Fruit fly (Drosophila melanogaster) whole organism, pupa: Measurements from ENCODE around the gene HDAC4.

Experiments
- CG10348 ChIP-seq: fragments of 200-800 bp; sonication (Bioruptor generic); IDR thresholded peaks from 2 replicates; pipeline ENCODE4 v1.3.6; 2022; ENCODE audit warnings: missing biosample characterization, missing genetic modification characterization
- CG12605 ChIP-seq: fragments of 200-800 bp; sonication (Bioruptor generic); IDR thresholded peaks from 2 replicates; pipeline ENCODE4 v1.3.6; 2022; ENCODE audit warnings: missing biosample characterization, missing genetic modification characterization
- CG13204 ChIP-seq: fragments of 200-800 bp; sonication (Bioruptor generic); optimal IDR thresholded peaks from 2 replicates; lab custom pipeline; 2018; ENCODE audit warnings: missing biosample characterization, mild to moderate bottlenecking, missing genetic modification characterization, moderate library complexity
- CG14655 ChIP-seq: fragments of 200-800 bp; sonication (Bioruptor generic); optimal IDR thresholded peaks from 3 replicates; lab custom pipeline; 2017; ENCODE audit warnings: mild to moderate bottlenecking, missing biosample characterization, missing genetic modification reagents, missing genetic modification characterization
- CG15710 ChIP-seq: fragments of 200-800 bp; sonication (Bioruptor generic); optimal IDR thresholded peaks from 2 replicates; lab custom pipeline; 2018; ENCODE audit warnings: missing biosample characterization, mild to moderate bottlenecking, missing genetic modification characterization, moderate library complexity
- CG17806 ChIP-seq: fragments of 200-800 bp; sonication (Bioruptor generic); optimal IDR thresholded peaks from 2 replicates; lab custom pipeline; 2018; ENCODE audit warnings: missing biosample characterization, mild to moderate bottlenecking, missing genetic modification characterization, moderate library complexity
- CG32121 ChIP-seq: fragments of 200-800 bp; sonication (Bioruptor generic); IDR thresholded peaks from 2 replicates; pipeline ENCODE4 v1.3.6; 2022; ENCODE audit warnings: missing biosample characterization, missing genetic modification characterization
- CG34367 ChIP-seq: fragments of 200-800 bp; sonication (Bioruptor generic); optimal IDR thresholded peaks from 2 replicates; lab custom pipeline; 2018; ENCODE audit warnings: missing biosample characterization, mild to moderate bottlenecking, missing genetic modification characterization
- CG4496 ChIP-seq: fragments of 200-800 bp; sonication (Bioruptor generic); IDR thresholded peaks from 3 replicates; pipeline ENCODE4 v1.3.6; 2022; ENCODE audit warnings: missing biosample characterization, missing genetic modification characterization
- CG8159 ChIP-seq: fragments of 200-800 bp; sonication (Bioruptor generic); optimal IDR thresholded peaks from 3 replicates; lab custom pipeline; 2018; ENCODE audit warnings: missing biosample characterization, mild to moderate bottlenecking, missing genetic modification characterization, moderate library complexity
- CG8301 ChIP-seq: fragments of 200-800 bp; sonication (Bioruptor generic); optimal IDR thresholded peaks from 2 replicates; lab custom pipeline; 2018; ENCODE audit warnings: missing biosample characterization, mild to moderate bottlenecking, missing genetic modification characterization
- CG9948 ChIP-seq: fragments of 200-800 bp; sonication (Bioruptor generic); optimal IDR thresholded peaks from 2 replicates; lab custom pipeline; 2018; ENCODE audit warnings: missing biosample characterization, mild to moderate bottlenecking, missing genetic modification characterization, moderate library complexity
- D1 ChIP-seq: fragments of 200-800 bp; sonication (Bioruptor generic); optimal IDR thresholded peaks from 2 replicates; lab custom pipeline; 2018; ENCODE audit warnings: missing biosample characterization, mild to moderate bottlenecking, missing genetic modification characterization, moderate library complexity
- EcR ChIP-seq: fragments of 200-800 bp; sonication (Bioruptor generic); optimal IDR thresholded peaks from 3 replicates; lab custom pipeline; 2019; ENCODE audit warnings: missing biosample characterization, missing genetic modification characterization, mild to moderate bottlenecking, moderate library complexity, missing genetic modification reagents
- Ets98B ChIP-seq: fragments of 200-800 bp; sonication (Bioruptor generic); IDR thresholded peaks from 2 replicates; pipeline ENCODE4 v1.3.6; 2022; ENCODE audit warnings: missing biosample characterization, missing genetic modification characterization
- Pif1A ChIP-seq: fragments of 200-800 bp; sonication (Bioruptor generic); optimal IDR thresholded peaks from 3 replicates; lab custom pipeline; 2016; ENCODE audit warnings: missing biosample characterization, missing genetic modification characterization
- Pif1B ChIP-seq: fragments of 200-800 bp; sonication (Bioruptor generic); optimal IDR thresholded peaks from 3 replicates; lab custom pipeline; 2016; ENCODE audit warnings: missing biosample characterization, missing genetic modification characterization
- Snoo ChIP-seq: fragments of 200-800 bp; sonication (Bioruptor generic); optimal IDR thresholded peaks from 3 replicates; lab custom pipeline; 2017; ENCODE audit warnings: missing biosample characterization, mild to moderate bottlenecking, missing genetic modification characterization, inconsistent platforms
- fd96Ca ChIP-seq: fragments of 200-800 bp; sonication (Bioruptor generic); IDR thresholded peaks from 3 replicates; pipeline ENCODE4 v1.3.6; 2022; ENCODE audit warnings: missing biosample characterization, missing genetic modification characterization
- gl ChIP-seq: fragments of 200-800 bp; sonication (Bioruptor generic); optimal IDR thresholded peaks from 2 replicates; lab custom pipeline; 2018; ENCODE audit warnings: missing biosample characterization, mild to moderate bottlenecking, missing genetic modification characterization
- rn ChIP-seq: fragments of 200-800 bp; sonication (Bioruptor generic); IDR thresholded peaks from 2 replicates; pipeline ENCODE4 v1.3.6; 2022; ENCODE audit warnings: missing biosample characterization, missing genetic modification characterization

The HDAC4 gene

dm6 chrX:13234738-13235470, 50.5 kb downstream of the HDAC4 start:
- TF ChIP-seq Ets98B (peak; percentile 41; the same call in 1 of the 2 replicates), CG14655 (GFP tag; lab: Kevin White, UChicago) (no peak), Snoo (tag; lab: Kevin White, UChicago) (peak; percentile 42), CG17806 (tag; lab: Kevin White, UChicago) (no peak), EcR (GFP tag; lab: Kevin White, UChicago) (no peak), CG15710 (no peak), CG4496 (GFP tag; lab: Robert Waterston, UW) (peak; percentile 80), CG13204 (GFP tag; lab: Kevin White, UChicago) (no peak), CG8301 (no peak), CG12605 (GFP tag; lab: Robert Waterston, UW) (peak; percentile 56; the same call in 1 of the 2 replicates), CG9948 (tag; lab: Kevin White, UChicago) (no peak), fd96Ca (GFP tag; lab: Robert Waterston, UW) (0 out of 3 replicates have a peak, but pooled peaks have one; percentile 40), Pif1B (GFP tag; lab: Kevin White, UChicago) (no peak), CG32121 (GFP tag; lab: Robert Waterston, UW) (peak; percentile 60), D1 (tag; lab: Kevin White, UChicago) (no peak), CG34367 (tag; lab: Kevin White, UChicago) (no peak)

DNA sequence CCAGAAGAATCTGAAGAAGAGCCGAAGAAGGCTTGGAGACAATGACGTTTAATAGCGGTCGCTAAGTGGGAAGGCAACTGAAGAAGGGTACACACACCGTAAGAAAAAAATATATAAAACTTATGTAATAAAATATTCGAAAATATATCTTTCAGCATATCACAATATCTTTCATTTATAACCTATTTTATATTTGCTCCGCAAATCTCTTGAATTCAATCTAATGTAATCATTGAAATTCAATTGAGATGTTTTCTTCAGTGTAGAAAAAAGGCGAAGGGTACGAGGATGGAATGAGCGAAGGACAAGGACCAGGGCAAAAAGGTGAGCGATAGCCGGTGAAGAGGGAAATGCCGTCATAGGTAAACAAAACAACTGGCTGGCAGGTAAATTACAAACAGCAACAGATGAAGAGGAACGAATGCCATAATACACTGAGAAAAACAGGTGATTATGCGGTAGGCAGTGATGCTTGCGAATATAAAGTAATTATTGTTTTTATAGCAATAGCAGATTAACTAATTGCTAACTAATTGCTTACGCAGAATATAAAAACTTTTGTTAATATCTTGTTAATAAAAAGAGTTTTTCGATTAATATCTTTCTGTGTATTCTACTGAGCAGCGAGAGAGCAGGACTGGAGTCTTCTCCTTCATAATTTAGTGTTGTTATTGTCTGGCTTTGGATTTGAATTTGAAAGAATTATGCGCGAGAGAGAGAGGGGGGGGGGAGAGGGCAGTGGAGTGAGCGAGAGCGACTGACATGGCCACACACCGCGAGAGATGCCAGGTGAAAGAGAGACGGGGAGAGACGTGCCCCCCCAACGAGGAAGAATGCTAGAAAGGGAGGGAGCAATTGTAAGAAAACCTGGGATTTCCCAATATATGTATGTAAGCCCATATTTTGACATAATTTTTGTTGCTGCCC, 51.4 kb downstream of the HDAC4 start:
- peak; percentile 67 for TF ChIP-seq CG8301
- TF ChIP-seq D1 (tag; lab: Kevin White, UChicago) = peak; percentile 69
- peak; percentile 83 for TF ChIP-seq CG14655 (GFP tag; lab: Kevin White, UChicago)
- peak; percentile 85 for TF ChIP-seq Pif1A (GFP tag; lab: Kevin White, UChicago)
- peak; percentile 32; the same call in 1 of the 2 replicates for TF ChIP-seq CG32121 (GFP tag; lab: Robert Waterston, UW)
- no peak for TF ChIP-seq CG10348 (GFP tag; lab: Robert Waterston, UW)
- TF ChIP-seq CG17806 (tag; lab: Kevin White, UChicago) = peak; percentile 69
- TF ChIP-seq CG4496 (GFP tag; lab: Robert Waterston, UW) = peak; percentile 84
- no peak for TF ChIP-seq rn
- peak; percentile 51; the same call in 1 of the 2 replicates for TF ChIP-seq Ets98B
- TF ChIP-seq CG12605 (GFP tag; lab: Robert Waterston, UW) = peak; percentile 25
- peak; percentile 91 for TF ChIP-seq CG15710
- peak; percentile 67 for TF ChIP-seq CG34367 (tag; lab: Kevin White, UChicago)
- TF ChIP-seq fd96Ca (GFP tag; lab: Robert Waterston, UW) = peak; percentile 11; the same call in 1 of the 3 replicates
- TF ChIP-seq gl (tag; lab: Kevin White, UChicago) = peak; percentile 77
- peak; percentile 79 for TF ChIP-seq CG13204 (GFP tag; lab: Kevin White, UChicago)
- peak; percentile 61 for TF ChIP-seq Snoo (tag; lab: Kevin White, UChicago)
- TF ChIP-seq CG8159 (tag; lab: Kevin White, UChicago) = peak; percentile 90
- peak; percentile 81 for TF ChIP-seq CG9948 (tag; lab: Kevin White, UChicago)
- peak; percentile 80 for TF ChIP-seq EcR (GFP tag; lab: Kevin White, UChicago)
- peak; percentile 81 for TF ChIP-seq Pif1B (GFP tag; lab: Kevin White, UChicago)

- peak; percentile 70 for TF ChIP-seq CG32121 (GFP tag; lab: Robert Waterston, UW)
- no peak for TF ChIP-seq CG12605 (GFP tag; lab: Robert Waterston, UW)
- no peak for TF ChIP-seq Snoo (tag; lab: Kevin White, UChicago)
- peak; percentile 44 for TF ChIP-seq CG14655 (GFP tag; lab: Kevin White, UChicago)
- TF ChIP-seq CG17806 (tag; lab: Kevin White, UChicago) = no peak
- TF ChIP-seq Ets98B = peak; percentile 68
- no peak for TF ChIP-seq CG8159 (tag; lab: Kevin White, UChicago)
- no peak for TF ChIP-seq CG10348 (GFP tag; lab: Robert Waterston, UW)
- TF ChIP-seq CG34367 (tag; lab: Kevin White, UChicago) = no peak
- TF ChIP-seq CG15710 = peak; percentile 5
- no peak for TF ChIP-seq D1 (tag; lab: Kevin White, UChicago)
- no peak for TF ChIP-seq CG9948 (tag; lab: Kevin White, UChicago)
- TF ChIP-seq fd96Ca (GFP tag; lab: Robert Waterston, UW) = peak; percentile 78
- no peak for TF ChIP-seq gl (tag; lab: Kevin White, UChicago)
- TF ChIP-seq CG13204 (GFP tag; lab: Kevin White, UChicago) = no peak
- TF ChIP-seq Pif1B (GFP tag; lab: Kevin White, UChicago) = no peak
- peak; percentile 25 for TF ChIP-seq Pif1A (GFP tag; lab: Kevin White, UChicago)
- peak; percentile 30 for TF ChIP-seq CG8301
- TF ChIP-seq rn = peak; percentile 71; the same call in 1 of the 2 replicates
- no peak for TF ChIP-seq EcR (GFP tag; lab: Kevin White, UChicago)
- TF ChIP-seq CG4496 (GFP tag; lab: Robert Waterston, UW) = peak; percentile 73
- TF ChIP-seq, all 21 proteins: peak for 9
Measured at dm6 chrX:13232406-13233195, 52.8 kb downstream of the HDAC4 start.
